Comparison of ENCODE assay signal across 1 fruit fly cellular context in genomic region chr3R:23386907-23387306, dm6.
A peak's percentile ranks its signal among the peaks of the same experiment; 100 is the strongest.
TF ChIP-seq lines count a peak whose summit lies in the region.

No protein-coding gene starts in this region.

TF ChIP-seq in whole organism, embryonic, 481 proteins besides CTCF, POLR2A, EP300 and RAD21 (continued from another document):
- TF ChIP-seq ase (GFP tag; IDR thresholded peaks at IDR 0.05; lab: Robert Waterston, UW) (peak; percentile 43; the same call in 1 of the 3 replicates), nerfin-1 (tag; optimal IDR thresholded peaks at IDR 0.05; lab: Kevin White, UChicago) (peak; percentile 25), ken (GFP tag; IDR thresholded peaks at IDR 0.05; lab: Robert Waterston, UW) (peak; percentile 61; the same call in 2 of the 3 replicates), CG1233 (GFP tag; optimal IDR thresholded peaks at IDR 0.05; lab: Kevin White, UChicago) (peak; percentile 32), CG31441 (GFP tag; IDR thresholded peaks at IDR 0.05; lab: Robert Waterston, UW) (peak; percentile 46), CG4707 (GFP tag; optimal IDR thresholded peaks at IDR 0.05; lab: Kevin White, UChicago) (no peak), Six4 (GFP tag; optimal IDR thresholded peaks at IDR 0.05; lab: Kevin White, UChicago) (no peak), CG6683 (GFP tag; optimal IDR thresholded peaks at IDR 0.05; lab: Kevin White, UChicago) (no peak), ATbp (GFP tag; optimal IDR thresholded peaks at IDR 0.05; lab: Kevin White, UChicago) (peak; percentile 58), org-1 (GFP tag; optimal IDR thresholded peaks at IDR 0.05; lab: Kevin White, UChicago) (peak; percentile 43), sens (GFP tag; lab: Kevin White, UChicago) (peak; percentile 91), az2 (GFP tag; optimal IDR thresholded peaks at IDR 0.05; lab: Kevin White, UChicago) (peak; percentile 62), CG32767 (GFP tag; IDR thresholded peaks at IDR 0.05; lab: Robert Waterston, UW) (peak; percentile 48; the same call in 1 of the 2 replicates), CG17568 (GFP tag; optimal IDR thresholded peaks at IDR 0.05; lab: Kevin White, UChicago) (no peak), chn (GFP tag; optimal IDR thresholded peaks at IDR 0.05; lab: Kevin White, UChicago) (peak; percentile 17), CG18599 (GFP tag; optimal IDR thresholded peaks at IDR 0.05; lab: Kevin White, UChicago) (peak; percentile 3), crol (GFP tag; IDR thresholded peaks at IDR 0.05; lab: Robert Waterston, UW) (0 out of 2 replicates have a peak, but pooled peaks have one; percentile 35), CG17829 (tag; optimal IDR thresholded peaks at IDR 0.05; lab: Kevin White, UChicago) (peak; percentile 8), Dp (GFP tag; optimal IDR thresholded peaks at IDR 0.05; lab: Kevin White, UChicago) (no peak), Hsf (GFP tag; optimal IDR thresholded peaks at IDR 0.05; lab: Kevin White, UChicago) (peak; percentile 31), pita (GFP tag; optimal IDR thresholded peaks at IDR 0.05; lab: Kevin White, UChicago) (no peak), CG12391 (tag; optimal IDR thresholded peaks at IDR 0.05; lab: Kevin White, UChicago) (peak; percentile 54), Sox102F (GFP tag; optimal IDR thresholded peaks at IDR 0.05; lab: Kevin White, UChicago) (peak; percentile 80), slp2 (GFP tag; optimal IDR thresholded peaks at IDR 0.05; lab: Kevin White, UChicago) (peak; percentile 29), nmo (GFP tag; optimal IDR thresholded peaks at IDR 0.05; lab: Kevin White, UChicago) (peak; percentile 62), Ptx1 (GFP tag; IDR thresholded peaks at IDR 0.05; lab: Robert Waterston, UW) (peak; percentile 26; the same call in 1 of the 2 replicates), bsh (GFP tag; optimal IDR thresholded peaks at IDR 0.05; lab: Kevin White, UChicago) (peak in 1 of 2 experiments; percentile 73), CG1603 (tag; optimal IDR thresholded peaks at IDR 0.05; lab: Kevin White, UChicago) (peak; percentile 80), CG11560 (tag; IDR thresholded peaks at IDR 0.05; lab: Robert Waterston, UW) (no peak), Awh (GFP tag; IDR thresholded peaks at IDR 0.05; lab: Robert Waterston, UW) (peak; percentile 36; the same call in 1 of the 2 replicates), br (optimal IDR thresholded peaks at IDR 0.05; lab: Kevin White, UChicago) (no peak), CG43689 (GFP tag; IDR thresholded peaks at IDR 0.05; lab: Robert Waterston, UW) (no peak), Eip74EF (GFP tag; optimal IDR thresholded peaks at IDR 0.05; lab: Kevin White, UChicago) (peak in 1 of 2 experiments; percentile 39), zfh1 (GFP tag; IDR thresholded peaks at IDR 0.05; lab: Robert Waterston, UW) (peak; percentile 17; the same call in 1 of the 3 replicates), da (GFP tag; optimal IDR thresholded peaks at IDR 0.05; lab: Kevin White, UChicago) (peak; percentile 1), CG11504 (tag; optimal IDR thresholded peaks at IDR 0.05; lab: Kevin White, UChicago) (peak; percentile 76), ind (GFP tag; optimal IDR thresholded peaks at IDR 0.05; lab: Kevin White, UChicago) (peak; percentile 19), Camta (GFP tag; optimal IDR thresholded peaks at IDR 0.05; lab: Kevin White, UChicago) (peak; percentile 22), Hr51 (GFP tag; optimal IDR thresholded peaks at IDR 0.05; lab: Kevin White, UChicago) (peak in 1 of 2 experiments; percentile 73), D19A (tag; optimal IDR thresholded peaks at IDR 0.05; lab: Kevin White, UChicago) (peak; percentile 46), CG2875 (GFP tag; optimal IDR thresholded peaks at IDR 0.05; lab: Kevin White, UChicago) (peak; percentile 44), CG8944 (GFP tag; optimal IDR thresholded peaks at IDR 0.05; lab: Kevin White, UChicago) (peak; percentile 15), CG18011 (GFP tag; optimal IDR thresholded peaks at IDR 0.05; lab: Kevin White, UChicago) (no peak), PHDP (tag; optimal IDR thresholded peaks at IDR 0.05; lab: Kevin White, UChicago) (peak; percentile 52), lab (GFP tag; optimal IDR thresholded peaks at IDR 0.05; lab: Kevin White, UChicago) (peak; percentile 23), Nf-YB (GFP tag; optimal IDR thresholded peaks at IDR 0.05; lab: Kevin White, UChicago) (peak; percentile 5), CG33213 (GFP tag; optimal IDR thresholded peaks at IDR 0.05; lab: Kevin White, UChicago) (no peak), CG5245 (GFP tag; optimal IDR thresholded peaks at IDR 0.05; lab: Kevin White, UChicago) (no peak), Antp (GFP tag; optimal IDR thresholded peaks at IDR 0.05; lab: Kevin White, UChicago) (peak; percentile 4), CG10979 (tag; optimal IDR thresholded peaks at IDR 0.05; lab: Kevin White, UChicago) (peak; percentile 70), Sin3A (optimal IDR thresholded peaks at IDR 0.05; lab: Kevin White, UChicago) (no peak), eve (GFP tag; optimal IDR thresholded peaks at IDR 0.05; lab: Kevin White, UChicago) (peak in 1 of 2 experiments; percentile 64), sisA (GFP tag; IDR thresholded peaks at IDR 0.05; lab: Robert Waterston, UW) (peak; percentile 42; the same call in 1 of the 2 replicates), Ssrp (tag; optimal IDR thresholded peaks at IDR 0.05; lab: Kevin White, UChicago) (peak; percentile 44), sr (GFP tag; IDR thresholded peaks at IDR 0.05; lab: Robert Waterston, UW) (no peak), CG8924 (tag; optimal IDR thresholded peaks at IDR 0.05; lab: Kevin White, UChicago) (peak; percentile 32), CG2116 (GFP tag; optimal IDR thresholded peaks at IDR 0.05; lab: Kevin White, UChicago) (no peak), Deaf1 (tag; optimal IDR thresholded peaks at IDR 0.05; lab: Kevin White, UChicago) (no peak), lola (GFP tag; optimal IDR thresholded peaks at IDR 0.05; lab: Kevin White, UChicago) (peak in 1 of 3 experiments; percentile 23), CG1024 (GFP tag; IDR thresholded peaks at IDR 0.05; lab: Robert Waterston, UW) (no peak), CG12769 (tag; optimal IDR thresholded peaks at IDR 0.05; lab: Kevin White, UChicago) (peak; percentile 19), NC2β (GFP tag; optimal IDR thresholded peaks at IDR 0.05; lab: Kevin White, UChicago) (no peak), Sox100B (GFP tag; optimal IDR thresholded peaks at IDR 0.05; lab: Kevin White, UChicago) (peak; percentile 42), CG18262 (tag; optimal IDR thresholded peaks at IDR 0.05; lab: Kevin White, UChicago) (peak; percentile 38), amos (GFP tag; IDR thresholded peaks at IDR 0.05; lab: Robert Waterston, UW; ENCODE audit: partially characterized antibody) (no peak), Hr3 (GFP tag; optimal IDR thresholded peaks at IDR 0.05; lab: Kevin White, UChicago) (peak; percentile 38), CG12236 (GFP tag; optimal IDR thresholded peaks at IDR 0.05; lab: Kevin White, UChicago) (peak; percentile 9), pnt (GFP tag; optimal IDR thresholded peaks at IDR 0.05; lab: Kevin White, UChicago) (peak; percentile 26), CG8089 (GFP tag; optimal IDR thresholded peaks at IDR 0.05; lab: Kevin White, UChicago) (peak; percentile 32), Usf (GFP tag; optimal IDR thresholded peaks at IDR 0.05; lab: Kevin White, UChicago) (no peak), gt (GFP tag; IDR thresholded peaks at IDR 0.05; lab: Robert Waterston, UW) (no peak), gsb-n (tag; optimal IDR thresholded peaks at IDR 0.05; lab: Kevin White, UChicago) (peak; percentile 31), CG12219 (GFP tag; optimal IDR thresholded peaks at IDR 0.05; lab: Kevin White, UChicago) (peak; percentile 42), CG5180 (GFP tag; optimal IDR thresholded peaks at IDR 0.05; lab: Kevin White, UChicago) (peak; percentile 7), CG14441 (GFP tag; IDR thresholded peaks at IDR 0.05; lab: Robert Waterston, UW) (0 out of 2 replicates have a peak, but pooled peaks have one; percentile 36), Xbp1 (GFP tag; optimal IDR thresholded peaks at IDR 0.05; lab: Kevin White, UChicago) (peak; percentile 66), prd (optimal IDR thresholded peaks at IDR 0.05; lab: Kevin White, UChicago) (no peak), prd (GFP tag; IDR thresholded peaks at IDR 0.05; lab: Robert Waterston, UW) (peak; percentile 67; the same call in 2 of the 3 replicates), lmd (GFP tag; IDR thresholded peaks at IDR 0.05; lab: Robert Waterston, UW) (peak; percentile 29; the same call in 1 of the 2 replicates), unpg (GFP tag; optimal IDR thresholded peaks at IDR 0.05; lab: Kevin White, UChicago) (peak; percentile 74), CG9727 (GFP tag; optimal IDR thresholded peaks at IDR 0.05; lab: Kevin White, UChicago) (peak; percentile 38), sob (GFP tag; IDR thresholded peaks at IDR 0.05; lab: Robert Waterston, UW) (0 out of 2 replicates have a peak, but pooled peaks have one; percentile 22), CG15696 (tag; optimal IDR thresholded peaks at IDR 0.05; lab: Kevin White, UChicago) (peak; percentile 39), Oaz (GFP tag; IDR thresholded peaks at IDR 0.05; lab: Robert Waterston, UW) (peak; percentile 32; the same call in 1 of the 2 replicates), Abd-B (GFP tag; optimal IDR thresholded peaks at IDR 0.05; lab: Kevin White, UChicago) (peak; percentile 6), CG6254 (GFP tag; optimal IDR thresholded peaks at IDR 0.05; lab: Kevin White, UChicago) (peak; percentile 28), CG17802 (tag; optimal IDR thresholded peaks at IDR 0.05; lab: Kevin White, UChicago) (peak; percentile 24)
